Worm (Caenorhabditis elegans) whole organism, L4/young adult: Measurements from ENCODE around the gene twk-2.

Experiments
- W03F9.2 ChIP-seq: fragments of 150-350 bp; optimal IDR thresholded peaks from 2 replicates; lab custom pipeline; 2014; ENCODE audit warnings: missing biosample characterization, missing genetic modification characterization
- dao-5 ChIP-seq: sonication (generic microtip); optimal IDR thresholded peaks from 2 replicates; lab custom pipeline; 2016; ENCODE audit warnings: missing genotype, missing genetic modification characterization, moderate library complexity, missing compliant biosample characterization
- him-1 ChIP-seq: sonication (generic microtip); optimal IDR thresholded peaks from 2 replicates; lab custom pipeline; 2016; ENCODE audit warnings: missing genotype, missing genetic modification reagents, missing genetic modification characterization, missing compliant biosample characterization

twk-2 gene

ce11 chrII:4453051-4453450 is at the start of gene twk-2:
Gene twk-2 (minus strand): TSS chrII:4453151.
- TF ChIP-seq W03F9.2 (tag; lab: Kevin White, UChicago) (no peak), dao-5 (tag; lab: Kevin White, UChicago) (no peak), him-1 (tag; lab: Kevin White, UChicago) (no peak)

- no peak for TF ChIP-seq dao-5 (tag; lab: Kevin White, UChicago)
- no peak for TF ChIP-seq W03F9.2 (tag; lab: Kevin White, UChicago)
- no peak for TF ChIP-seq him-1 (tag; lab: Kevin White, UChicago)
Observed at ce11 chrII:4495844-4496243, 42.9 kb upstream of the twk-2 start.

- no peak for TF ChIP-seq dao-5 (tag; lab: Kevin White, UChicago)
Observed at ce11 chrII:4494532-4494931, 41.6 kb upstream of the twk-2 start.

- TF ChIP-seq W03F9.2 (tag; lab: Kevin White, UChicago): no peak
Observed at ce11 chrII:4490729-4491128, 37.8 kb upstream of the twk-2 start, which contains the start of gene T05C1.5. Gene T05C1.5 (minus strand): TSS chrII:4490829.

- TF ChIP-seq dao-5 (tag; lab: Kevin White, UChicago) (no peak), him-1 (tag; lab: Kevin White, UChicago) (no peak), W03F9.2 (tag; lab: Kevin White, UChicago) (no peak)
Observed at ce11 chrII:4489288-4489687, 36.3 kb upstream of the twk-2 start, which contains the start of gene T05C1.3. Gene T05C1.3 (minus strand): TSS chrII:4489388.

ce11 chrII:4482021-4482420 is 29.1 kb upstream of the twk-2 start, which contains the start of gene T05C1.2:
Gene T05C1.2 (minus strand): TSS chrII:4482121.
- TF ChIP-seq dao-5 (tag; lab: Kevin White, UChicago) (no peak), him-1 (tag; lab: Kevin White, UChicago) (no peak), W03F9.2 (tag; lab: Kevin White, UChicago) (no peak)

- TF ChIP-seq dao-5 (tag; lab: Kevin White, UChicago): no peak
- TF ChIP-seq W03F9.2 (tag; lab: Kevin White, UChicago): no peak
- no peak for TF ChIP-seq him-1 (tag; lab: Kevin White, UChicago)
Observed at ce11 chrII:4478303-4478702, 25.4 kb upstream of the twk-2 start, which contains the start of gene T05C1.1. Gene T05C1.1 (plus strand): TSS chrII:4478603.

- TF ChIP-seq him-1 (tag; lab: Kevin White, UChicago): no peak
- no peak for TF ChIP-seq dao-5 (tag; lab: Kevin White, UChicago)
- TF ChIP-seq W03F9.2 (tag; lab: Kevin White, UChicago): no peak
Observed at ce11 chrII:4474005-4474655, 21.2 kb upstream of the twk-2 start.

- no peak for TF ChIP-seq W03F9.2 (tag; lab: Kevin White, UChicago)
- TF ChIP-seq him-1 (tag; lab: Kevin White, UChicago): no peak
- no peak for TF ChIP-seq dao-5 (tag; lab: Kevin White, UChicago)
Observed at ce11 chrII:4470972-4471645, 18.2 kb upstream of the twk-2 start, which contains the start of gene W06B4.1. Gene W06B4.1 (plus strand): TSS chrII:4471595.

ce11 chrII:4468897-4469459 is 16.0 kb upstream of the twk-2 start:
- TF ChIP-seq dao-5 (tag; lab: Kevin White, UChicago) (no peak), W03F9.2 (tag; lab: Kevin White, UChicago) (no peak), him-1 (tag; lab: Kevin White, UChicago) (no peak)

ce11 chrII:4467869-4468268 is 14.9 kb upstream of the twk-2 start, which contains the start of gene W06B4.2:
Gene W06B4.2 (plus strand): TSS chrII:4468169.
- TF ChIP-seq him-1 (tag; lab: Kevin White, UChicago) (no peak), dao-5 (tag; lab: Kevin White, UChicago) (no peak), W03F9.2 (tag; lab: Kevin White, UChicago) (no peak)

ce11 chrII:4462842-4463241 is 9.9 kb upstream of the twk-2 start:
- TF ChIP-seq dao-5 (tag; lab: Kevin White, UChicago) (no peak), him-1 (tag; lab: Kevin White, UChicago) (no peak), W03F9.2 (tag; lab: Kevin White, UChicago) (no peak)

- TF ChIP-seq W03F9.2 (tag; lab: Kevin White, UChicago): no peak
- no peak for TF ChIP-seq him-1 (tag; lab: Kevin White, UChicago)
- TF ChIP-seq dao-5 (tag; lab: Kevin White, UChicago): no peak
Observed at ce11 chrII:4460851-4461250, 7.9 kb upstream of the twk-2 start, which contains the start of the genes T12C9.7 and vps-18. Gene T12C9.7 (minus strand): TSS chrII:4460951. Gene vps-18 (plus strand): TSS chrII:4461130.
